Worm (Caenorhabditis elegans) whole organism, late embryonic: ENCODE measurements around the gene ttr-31.

Experiments used
- C38D4.7 ChIP-seq: fragments of 200-800 bp; sonication (Bioruptor generic); optimal IDR thresholded peaks from 2 replicates; lab custom pipeline; 2018; ENCODE audit warnings: mild to moderate bottlenecking, missing genetic modification characterization, moderate library complexity, missing compliant biosample characterization
- K02D7.2 ChIP-seq: sonication (generic microtip); optimal IDR thresholded peaks from 2 replicates; lab custom pipeline; 2017; ENCODE audit warnings: mild to moderate bottlenecking, missing genetic modification characterization, missing compliant biosample characterization
- K09A11.1 ChIP-seq: sonication (generic microtip); optimal IDR thresholded peaks from 2 replicates; lab custom pipeline; 2017; ENCODE audit warnings: antibody characterized with exemption, mild to moderate bottlenecking, missing genetic modification characterization, missing compliant biosample characterization; ENCODE audit not compliant: insufficient read depth
- ahr-1 ChIP-seq: sonication (generic microtip); optimal IDR thresholded peaks from 2 replicates; lab custom pipeline; 2016; ENCODE audit warnings: missing genetic modification characterization, missing compliant biosample characterization
- ama-1 ChIP-seq: fragments of 150-350 bp; optimal IDR thresholded peaks from 2 replicates; lab custom pipeline; 2014
- ceh-14 ChIP-seq: sonication (generic microtip); optimal IDR thresholded peaks from 2 replicates; lab custom pipeline; 2016; ENCODE audit warnings: missing genotype, missing genetic modification characterization, missing compliant biosample characterization
- ceh-2 ChIP-seq: sonication (generic microtip); optimal IDR thresholded peaks from 2 replicates; lab custom pipeline; 2016; ENCODE audit warnings: missing genotype, missing genetic modification characterization, missing compliant biosample characterization
- ceh-22 ChIP-seq: sonication (generic microtip); optimal IDR thresholded peaks from 2 replicates; lab custom pipeline; 2017; ENCODE audit warnings: missing biosample characterization, missing genetic modification characterization
- ceh-24 ChIP-seq: sonication (generic microtip); optimal IDR thresholded peaks from 2 replicates; lab custom pipeline; 2016; ENCODE audit warnings: mild to moderate bottlenecking, missing genetic modification characterization, missing compliant biosample characterization
- ceh-30 ChIP-seq: fragments of 150-350 bp; optimal IDR thresholded peaks from 2 replicates; lab custom pipeline; 2014; ENCODE audit warnings: missing biosample characterization, missing genetic modification characterization
- ceh-45 ChIP-seq: fragments of 200-800 bp; sonication (Bioruptor generic); IDR thresholded peaks from 2 replicates; pipeline ENCODE4 v1.3.6; 2022; ENCODE audit warnings: missing genetic modification reagents, missing genetic modification characterization, missing compliant biosample characterization
- ceh-48 ChIP-seq: sonication (generic microtip); optimal IDR thresholded peaks from 2 replicates; lab custom pipeline; 2016; ENCODE audit warnings: missing genetic modification characterization, inconsistent platforms, missing compliant biosample characterization
- ceh-6 ChIP-seq: fragments of 200-800 bp; sonication (Bioruptor generic); optimal IDR thresholded peaks from 2 replicates; lab custom pipeline; 2018; ENCODE audit warnings: mild to moderate bottlenecking, missing genetic modification characterization, missing compliant biosample characterization
- dmd-4 ChIP-seq: sonication (generic microtip); optimal IDR thresholded peaks from 2 replicates; lab custom pipeline; 2016; ENCODE audit warnings: borderline replicate concordance, missing genetic modification characterization, missing compliant biosample characterization
- elt-4 ChIP-seq: sonication (generic microtip); optimal IDR thresholded peaks from 2 replicates; lab custom pipeline; 2016; ENCODE audit warnings: missing genetic modification characterization, missing compliant biosample characterization
- ets-4 ChIP-seq: sonication (generic microtip); optimal IDR thresholded peaks from 2 replicates; lab custom pipeline; 2016; ENCODE audit warnings: missing genetic modification characterization, missing compliant biosample characterization
- eyg-1 ChIP-seq: sonication (generic microtip); optimal IDR thresholded peaks from 2 replicates; lab custom pipeline; 2016; ENCODE audit warnings: missing genotype, missing genetic modification characterization, missing compliant biosample characterization
- fax-1 ChIP-seq: sonication (generic microtip); optimal IDR thresholded peaks from 2 replicates; lab custom pipeline; 2016; ENCODE audit warnings: missing genotype, missing genetic modification characterization, missing compliant biosample characterization
- fkh-10 ChIP-seq: fragments of 150-350 bp; optimal IDR thresholded peaks from 2 replicates; lab custom pipeline; 2014; ENCODE audit warnings: missing biosample characterization, missing genetic modification reagents, missing genetic modification characterization
- fkh-6 ChIP-seq: sonication (generic microtip); optimal IDR thresholded peaks from 2 replicates; lab custom pipeline; 2016; ENCODE audit warnings: missing genetic modification characterization, missing compliant biosample characterization
- hlh-15 ChIP-seq: sonication (generic microtip); optimal IDR thresholded peaks from 2 replicates; lab custom pipeline; 2016; ENCODE audit warnings: missing genetic modification characterization, missing compliant biosample characterization
- hlh-30 ChIP-seq: sonication (generic microtip); optimal IDR thresholded peaks from 2 replicates; lab custom pipeline; 2017; ENCODE audit warnings: antibody characterized with exemption, missing genetic modification characterization, missing compliant biosample characterization; ENCODE audit not compliant: insufficient read depth
- hlh-6 ChIP-seq: sonication (generic microtip); optimal IDR thresholded peaks from 2 replicates; lab custom pipeline; 2016; ENCODE audit warnings: missing genotype, missing genetic modification characterization, missing compliant biosample characterization
- lim-6 ChIP-seq: sonication (generic microtip); optimal IDR thresholded peaks from 2 replicates; lab custom pipeline; 2016; ENCODE audit warnings: missing genetic modification characterization, missing compliant biosample characterization
- lin-11 ChIP-seq: fragments of 200-800 bp; sonication (Bioruptor generic); optimal IDR thresholded peaks from 2 replicates; lab custom pipeline; 2018; ENCODE audit warnings: mild to moderate bottlenecking, missing genetic modification characterization, missing compliant biosample characterization
- madf-2 ChIP-seq: sonication (generic microtip); optimal IDR thresholded peaks from 2 replicates; lab custom pipeline; 2017; ENCODE audit warnings: missing genetic modification characterization, missing compliant biosample characterization
- mec-3 ChIP-seq: sonication (generic microtip); optimal IDR thresholded peaks from 2 replicates; lab custom pipeline; 2016; ENCODE audit warnings: borderline replicate concordance, missing genetic modification characterization, missing compliant biosample characterization
- nfya-1 ChIP-seq: sonication (generic microtip); optimal IDR thresholded peaks from 2 replicates; lab custom pipeline; 2017; ENCODE audit warnings: missing genetic modification characterization, mild to moderate bottlenecking, missing compliant biosample characterization, antibody characterized with exemption, moderate library complexity
- npax-4 ChIP-seq: sonication (generic microtip); optimal IDR thresholded peaks from 2 replicates; lab custom pipeline; 2016; ENCODE audit warnings: missing genetic modification characterization, missing compliant biosample characterization
- pag-3 ChIP-seq: sonication (generic microtip); optimal IDR thresholded peaks from 2 replicates; lab custom pipeline; 2016; ENCODE audit warnings: missing compliant biosample characterization, missing genetic modification characterization, borderline replicate concordance
- pat-9 ChIP-seq: fragments of 200-800 bp; sonication (Bioruptor generic); optimal IDR thresholded peaks from 2 replicates; lab custom pipeline; 2018; ENCODE audit warnings: mild to moderate bottlenecking, missing genetic modification characterization, moderate library complexity, missing compliant biosample characterization
- pax-1 ChIP-seq: fragments of 150-350 bp; optimal IDR thresholded peaks from 2 replicates; lab custom pipeline; 2014; ENCODE audit warnings: missing biosample characterization, missing genetic modification characterization
- pha-4 ChIP-seq: fragments of 150-350 bp; optimal IDR thresholded peaks from 2 replicates; lab custom pipeline; 2018; ENCODE audit warnings: missing biosample characterization, missing genetic modification reagents, missing genetic modification characterization
- ref-2 ChIP-seq: sonication (generic microtip); optimal IDR thresholded peaks from 2 replicates; lab custom pipeline; 2016; ENCODE audit warnings: missing genetic modification characterization, missing compliant biosample characterization
- rnt-1 ChIP-seq: sonication (generic microtip); optimal IDR thresholded peaks from 2 replicates; lab custom pipeline; 2016; ENCODE audit warnings: missing genetic modification characterization, missing compliant biosample characterization
- sox-2 ChIP-seq: fragments of 200-800 bp; sonication (Bioruptor generic); IDR thresholded peaks from 2 replicates; pipeline ENCODE4 v1.3.6; 2022; ENCODE audit warnings: missing genetic modification reagents, missing genetic modification characterization, missing compliant biosample characterization
- syd-9 ChIP-seq: sonication (generic microtip); optimal IDR thresholded peaks from 2 replicates; lab custom pipeline; 2016; ENCODE audit warnings: mild to moderate bottlenecking, missing genetic modification characterization, moderate library complexity, missing compliant biosample characterization
- tbx-2 ChIP-seq: sonication (generic microtip); optimal IDR thresholded peaks from 2 replicates; lab custom pipeline; 2016; ENCODE audit warnings: missing genetic modification characterization, missing compliant biosample characterization
- tbx-7 ChIP-seq: sonication (generic microtip); optimal IDR thresholded peaks from 2 replicates; lab custom pipeline; 2016; ENCODE audit warnings: missing genotype, missing genetic modification characterization, missing compliant biosample characterization
- ttx-3 ChIP-seq: sonication (generic microtip); optimal IDR thresholded peaks from 2 replicates; lab custom pipeline; 2016; ENCODE audit warnings: missing genetic modification reagents, missing genetic modification characterization, missing compliant biosample characterization
- unc-3 ChIP-seq, 2 experiments: fragments of 200-800 bp in 1 of 2; sonication (Bioruptor generic) in 1 of 2; sonication (generic microtip) in 1 of 2; conservative IDR thresholded peaks in 1 of 2; optimal IDR thresholded peaks in 1 of 2; 2 replicates each; pipeline versions ENCODE4 v1.3.6 to Lab custom; 2016 to 2022; ENCODE audit warnings: missing compliant biosample characterization in 2 of 2, missing genetic modification characterization in 2 of 2, missing genetic modification reagents in 1 of 2
- unc-42 ChIP-seq: sonication (generic microtip); optimal IDR thresholded peaks from 2 replicates; lab custom pipeline; 2016; ENCODE audit warnings: missing genotype, missing genetic modification characterization, missing compliant biosample characterization
- zip-5 ChIP-seq: sonication (generic microtip); optimal IDR thresholded peaks from 2 replicates; lab custom pipeline; 2016; ENCODE audit warnings: missing genetic modification characterization, missing compliant biosample characterization
- ztf-16 ChIP-seq: sonication (generic microtip); optimal IDR thresholded peaks from 2 replicates; lab custom pipeline; 2017; ENCODE audit warnings: missing genetic modification characterization, missing compliant biosample characterization

ttr-31 gene

ce11 chrX:10992177-10992576 lies 16.7 kb downstream of the ttr-31 start, which contains the start of gene ver-3:
Gene ver-3 (plus strand): TSS chrX:10992477.
- TF ChIP-seq lin-11 (no peak), ref-2 (no peak), ceh-48 (tag; lab: Kevin White, UChicago) (no peak)

ce11 chrX:10991352-10992172 lies 17.3 kb downstream of the ttr-31 start:
- no peak for TF ChIP-seq ttx-3
- TF ChIP-seq elt-4, result no peak
- no peak for TF ChIP-seq ceh-22 (tag; lab: Kevin White, UChicago)
- no peak for TF ChIP-seq K02D7.2 (tag; lab: Kevin White, UChicago)
- TF ChIP-seq pag-3 (tag; lab: Kevin White, UChicago), result no peak
- peak; percentile 16 for TF ChIP-seq pax-1 (tag; lab: Kevin White, UChicago)

ce11 chrX:10990855-10991176 lies 18.0 kb downstream of the ttr-31 start:
- TF ChIP-seq ceh-24 (no peak), ceh-6 (GFP tag; lab: Kevin White, UChicago) (no peak), pha-4 (tag; lab: Kevin White, UChicago) (no peak), madf-2 (no peak), unc-42 (no peak), C38D4.7 (GFP tag; lab: Kevin White, UChicago) (no peak)

ce11 chrX:10990159-10990854 lies 18.5 kb downstream of the ttr-31 start:
- no peak for TF ChIP-seq K02D7.2 (tag; lab: Kevin White, UChicago)
- TF ChIP-seq unc-3 (GFP tag; conservative IDR thresholded peaks at IDR 0.05; lab: Robert Waterston, UW), result no peak
- TF ChIP-seq unc-3 (tag; optimal IDR thresholded peaks at IDR 0.05; lab: Kevin White, UChicago), result no peak
- TF ChIP-seq nfya-1 (tag; lab: Kevin White, UChicago), result peak; percentile 23
- TF ChIP-seq rnt-1 (tag; lab: Kevin White, UChicago), result no peak
- TF ChIP-seq hlh-6, result no peak
- TF ChIP-seq ceh-2 (tag; lab: Kevin White, UChicago), result peak; percentile 40
- no peak for TF ChIP-seq ceh-22 (tag; lab: Kevin White, UChicago)
- no peak for TF ChIP-seq unc-42
- no peak for TF ChIP-seq pha-4 (tag; lab: Kevin White, UChicago)
- no peak for TF ChIP-seq ceh-24
- TF ChIP-seq sox-2 (GFP tag; lab: Robert Waterston, UW), result peak; percentile 67
- no peak for TF ChIP-seq eyg-1 (tag; lab: Kevin White, UChicago)
- no peak for TF ChIP-seq hlh-30 (tag; lab: Kevin White, UChicago)
- TF ChIP-seq fkh-6 (tag; lab: Kevin White, UChicago), result peak; percentile 20
- TF ChIP-seq npax-4 (tag; lab: Kevin White, UChicago), result no peak
- TF ChIP-seq ets-4 (tag; lab: Kevin White, UChicago), result no peak
- no peak for TF ChIP-seq tbx-7 (tag; lab: Kevin White, UChicago)
- no peak for TF ChIP-seq C38D4.7 (GFP tag; lab: Kevin White, UChicago)
- TF ChIP-seq ztf-16 (tag; lab: Kevin White, UChicago), result no peak
- TF ChIP-seq pat-9 (tag; lab: Kevin White, UChicago), result no peak
- peak; percentile 14 for TF ChIP-seq syd-9 (tag; lab: Kevin White, UChicago)
- no peak for TF ChIP-seq ahr-1 (tag; lab: Kevin White, UChicago)
- TF ChIP-seq lim-6 (tag; lab: Kevin White, UChicago), result no peak
- TF ChIP-seq hlh-15 (tag; lab: Kevin White, UChicago), result no peak
- no peak for TF ChIP-seq ceh-14
- TF ChIP-seq ref-2, result peak; percentile 78
- no peak for TF ChIP-seq dmd-4 (tag; lab: Kevin White, UChicago)
- no peak for TF ChIP-seq K09A11.1 (tag; lab: Kevin White, UChicago)
- TF ChIP-seq ceh-30 (tag; lab: Kevin White, UChicago), result no peak
- TF ChIP-seq zip-5 (tag; lab: Kevin White, UChicago), result no peak
- TF ChIP-seq tbx-2 (tag; lab: Kevin White, UChicago), result peak; percentile 69
- TF ChIP-seq mec-3, result no peak
- no peak for TF ChIP-seq ama-1
- no peak for TF ChIP-seq fkh-10
- TF ChIP-seq ceh-45 (GFP tag; lab: Robert Waterston, UW), result no peak
- TF ChIP-seq pag-3 (tag; lab: Kevin White, UChicago), result no peak
- TF ChIP-seq fax-1, result no peak
